Fruit fly (Drosophila melanogaster): ENCODE results near the gene Rbcn-3A.

Gene Rbcn-3A

DNA sequence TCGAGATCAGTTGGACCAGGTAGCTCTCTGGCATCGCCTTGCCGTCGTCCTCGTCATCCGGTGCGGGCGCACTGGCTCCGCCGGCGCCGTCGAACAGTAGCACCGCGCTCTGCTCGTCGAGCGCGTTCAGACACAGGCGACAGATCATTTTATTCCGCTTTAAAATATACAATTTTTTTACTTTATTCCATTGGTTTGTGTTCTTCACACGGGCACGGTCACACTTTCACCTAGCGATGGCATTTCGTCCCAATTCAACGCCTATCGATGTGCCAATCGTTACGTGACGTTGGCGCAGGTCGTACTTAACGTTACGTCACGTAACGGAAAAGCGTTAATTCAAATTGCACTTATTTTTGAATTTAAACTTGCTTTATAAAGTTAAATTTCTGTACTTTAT lies 45.8 kb upstream of the Rbcn-3A start, which contains the start of gene CG12219 (continued):
- TF ChIP-seq chinmo (GFP tag; IDR thresholded peaks at IDR 0.05; ENCODE audit: partially characterized antibody) = 0 out of 4 replicates have a peak, but pooled peaks have one; percentile 10
- TF ChIP-seq caup (GFP tag; optimal IDR thresholded peaks at IDR 0.05; ENCODE audit: severe bottlenecking) = no peak
- no peak for TF ChIP-seq mirr (GFP tag; optimal IDR thresholded peaks at IDR 0.05)
- TF ChIP-seq Nf-YB (GFP tag; optimal IDR thresholded peaks at IDR 0.05) = no peak
- peak; percentile 75 for TF ChIP-seq CG9797 (GFP tag; optimal IDR thresholded peaks at IDR 0.05)
- TF ChIP-seq lilli (GFP tag; optimal IDR thresholded peaks at IDR 0.05) = no peak
- TF ChIP-seq hbn (GFP tag; IDR thresholded peaks at IDR 0.05; ENCODE audit: partially characterized antibody) = peak; percentile 65
- TF ChIP-seq pan (optimal IDR thresholded peaks at IDR 0.05) = no peak
- TF ChIP-seq pan (GFP tag; optimal IDR thresholded peaks at IDR 0.05 in 1 of 2, IDR thresholded peaks at IDR 0.05 in 1 of 2) = no peak
- no peak for TF ChIP-seq CG17328 (GFP tag; IDR thresholded peaks at IDR 0.05)
- no peak for TF ChIP-seq CG14050 (GFP tag; IDR thresholded peaks at IDR 0.05)
- TF ChIP-seq vvl (GFP tag; IDR thresholded peaks at IDR 0.05) = peak; percentile 23; the same call in 1 of the 2 replicates
- TF ChIP-seq Abd-B (GFP tag; optimal IDR thresholded peaks at IDR 0.05) = no peak
- TF ChIP-seq CG4360 (GFP tag; IDR thresholded peaks at IDR 0.05) = no peak
- TF ChIP-seq CG18262 (tag; optimal IDR thresholded peaks at IDR 0.05) = no peak
- TF ChIP-seq wek (GFP tag; optimal IDR thresholded peaks at IDR 0.05) = no peak
- TF ChIP-seq CG31365 (tag; optimal IDR thresholded peaks at IDR 0.05) = no peak
- TF ChIP-seq Atf-2 (GFP tag; optimal IDR thresholded peaks at IDR 0.05) = no peak
- TF ChIP-seq Rfx (GFP tag; IDR thresholded peaks at IDR 0.05) = no peak
- TF ChIP-seq Ada2b (GFP tag; IDR thresholded peaks at IDR 0.05) = no peak
- 0 out of 3 replicates have a peak, but pooled peaks have one; percentile 41 for TF ChIP-seq Doc3 (GFP tag; IDR thresholded peaks at IDR 0.05; ENCODE audit: partially characterized antibody)
- TF ChIP-seq Spps (tag; optimal IDR thresholded peaks at IDR 0.05) = no peak
- TF ChIP-seq oc (tag; optimal IDR thresholded peaks at IDR 0.05) = no peak
- no peak for TF ChIP-seq Max (GFP tag; optimal IDR thresholded peaks at IDR 0.05)
- TF ChIP-seq sens (GFP tag) = peak; percentile 31
- TF ChIP-seq NFAT (GFP tag; IDR thresholded peaks at IDR 0.05) = no peak
- no peak for TF ChIP-seq CTCF (GFP tag; optimal IDR thresholded peaks at IDR 0.05)
- TF ChIP-seq wor (GFP tag; IDR thresholded peaks at IDR 0.05) = no peak
- TF ChIP-seq lola (GFP tag; optimal IDR thresholded peaks at IDR 0.05) = no peak
- TF ChIP-seq CG10431 (GFP tag; optimal IDR thresholded peaks at IDR 0.05) = no peak
- TF ChIP-seq CG6854 (GFP tag; optimal IDR thresholded peaks at IDR 0.05) = no peak
- no peak for TF ChIP-seq CG13123 (GFP tag; optimal IDR thresholded peaks at IDR 0.05)
- TF ChIP-seq Gug (GFP tag; IDR thresholded peaks at IDR 0.05) = no peak
- no peak for TF ChIP-seq CG30020 (tag; optimal IDR thresholded peaks at IDR 0.05)
- peak; percentile 63; the same call in 2 of the 3 replicates for TF ChIP-seq Opbp (GFP tag; IDR thresholded peaks at IDR 0.05; ENCODE audit: partially characterized antibody)
- TF ChIP-seq kni (GFP tag; optimal IDR thresholded peaks at IDR 0.05) = no peak
- no peak for TF ChIP-seq CG6765 (GFP tag; optimal IDR thresholded peaks at IDR 0.05)
- peak; percentile 74 for TF ChIP-seq stwl (tag; optimal IDR thresholded peaks at IDR 0.05)
- TF ChIP-seq CG16813 (GFP tag; IDR thresholded peaks at IDR 0.05; ENCODE audit: partially characterized antibody) = peak; percentile 42; the same call in 2 of the 3 replicates
- TF ChIP-seq sna (GFP tag; IDR thresholded peaks at IDR 0.05; ENCODE audit: partially characterized antibody) = peak; percentile 48
- no peak for TF ChIP-seq chn (GFP tag; optimal IDR thresholded peaks at IDR 0.05)
- no peak for TF ChIP-seq az2 (GFP tag; optimal IDR thresholded peaks at IDR 0.05)
- TF ChIP-seq danr (GFP tag; IDR thresholded peaks at IDR 0.05) = no peak
- no peak for TF ChIP-seq Trl (optimal IDR thresholded peaks at IDR 0.05)
- TF ChIP-seq Trl (GFP tag; optimal IDR thresholded peaks at IDR 0.05) = no peak
- no peak for TF ChIP-seq jumu (GFP tag; optimal IDR thresholded peaks at IDR 0.05)
- no peak for TF ChIP-seq seq (GFP tag; IDR thresholded peaks at IDR 0.05)
- no peak for TF ChIP-seq CG8281 (tag; optimal IDR thresholded peaks at IDR 0.05)
- peak; percentile 68 for TF ChIP-seq Dref (GFP tag; IDR thresholded peaks at IDR 0.05)
- TF ChIP-seq CG9932 (GFP tag; IDR thresholded peaks at IDR 0.05) = no peak
- TF ChIP-seq HLH4C (GFP tag; IDR thresholded peaks at IDR 0.05; ENCODE audit: partially characterized antibody) = no peak; the same call in 2 of the 3 replicates
- TF ChIP-seq CG6272 (GFP tag; IDR thresholded peaks at IDR 0.05) = no peak
